Fruit fly (Drosophila melanogaster) ovary, adult (tissue): ENCODE results near the gene Mgat2.

ENCODE experiments used
- CG17801 ChIP-seq: fragments of 200-800 bp; optimal IDR thresholded peaks from 2 replicates; lab custom pipeline; 2019; ENCODE audit warnings: missing biosample characterization, mild to moderate bottlenecking, missing genetic modification characterization, moderate library complexity; ENCODE audit not compliant: partially characterized antibody

Mgat2 gene

dm6 chr3R:30051933-30052332 is 29.9 kb upstream of the Mgat2 start, which contains the start of gene CG15528:
CG15528 (minus strand) TSS chr3R:30052112.
- no peak for TF ChIP-seq CG17801 (GFP tag; lab: Kevin White, UChicago)

dm6 chr3R:30050448-30050847 is 28.4 kb upstream of the Mgat2 start:
- TF ChIP-seq CG17801 (GFP tag; lab: Kevin White, UChicago): no peak

- peak; percentile 95 for TF ChIP-seq CG17801 (GFP tag; lab: Kevin White, UChicago)
These were observed 24.3 kb upstream of the Mgat2 start, which contains the start of the genes RpL32 and CG7943 for dm6 chr3R:30046029-30047001. RpL32 (minus strand) TSS chr3R:30046161. CG7943 (plus strand) TSS chr3R:30046470.

DNA sequence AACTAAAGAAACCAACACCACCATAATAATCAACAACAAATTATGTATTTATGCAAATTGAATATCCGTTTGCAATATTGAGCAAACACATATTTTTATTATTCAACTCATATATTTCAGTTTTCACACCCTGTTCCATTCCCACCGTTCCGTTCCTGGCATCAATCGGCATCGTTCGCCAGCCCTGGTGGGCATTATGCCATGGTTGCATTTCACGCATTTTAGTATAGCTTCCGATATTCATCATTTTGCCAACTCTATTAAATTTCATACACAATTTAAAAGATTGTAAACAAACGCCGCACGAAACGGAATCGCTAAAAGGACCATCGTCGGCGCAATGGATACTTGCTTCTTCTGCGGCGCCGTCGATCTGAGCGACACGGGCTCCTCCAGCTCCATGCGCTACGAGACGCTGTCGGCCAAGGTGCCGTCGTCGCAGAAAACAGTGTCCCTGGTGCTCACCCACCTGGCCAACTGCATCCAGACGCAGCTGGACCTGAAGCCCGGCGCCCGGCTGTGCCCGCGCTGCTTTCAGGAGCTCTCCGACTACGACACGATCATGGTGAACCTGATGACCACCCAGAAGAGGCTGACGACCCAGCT is 21.2 kb upstream of the Mgat2 start, which contains the start of gene Sry-delta:
Gene Sry-delta (plus strand): TSS at position 203 of the 606 bp plus-strand sequence.
- peak; percentile 68 for TF ChIP-seq CG17801 (GFP tag; lab: Kevin White, UChicago)

DNA sequence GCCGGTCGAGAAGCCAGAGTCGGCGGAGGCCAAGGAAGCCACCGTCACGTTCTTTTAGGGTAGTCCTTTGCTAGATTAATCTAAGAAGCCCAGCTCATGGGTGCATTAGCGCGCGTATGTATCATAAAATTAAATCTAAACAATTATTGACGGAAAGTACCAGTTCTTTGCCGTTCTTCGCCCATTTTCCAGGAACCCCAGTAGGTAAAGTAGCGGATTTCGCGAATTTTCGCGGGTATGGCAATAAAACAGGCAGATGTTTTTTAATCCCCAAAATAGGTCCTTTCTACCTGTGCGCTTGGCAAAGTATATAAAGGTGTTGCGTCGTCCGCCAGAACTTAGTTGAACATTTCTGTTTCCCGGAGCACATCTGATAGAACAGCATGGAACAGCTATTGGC is 18.9 kb upstream of the Mgat2 start:
- no peak for TF ChIP-seq CG17801 (GFP tag; lab: Kevin White, UChicago)

DNA sequence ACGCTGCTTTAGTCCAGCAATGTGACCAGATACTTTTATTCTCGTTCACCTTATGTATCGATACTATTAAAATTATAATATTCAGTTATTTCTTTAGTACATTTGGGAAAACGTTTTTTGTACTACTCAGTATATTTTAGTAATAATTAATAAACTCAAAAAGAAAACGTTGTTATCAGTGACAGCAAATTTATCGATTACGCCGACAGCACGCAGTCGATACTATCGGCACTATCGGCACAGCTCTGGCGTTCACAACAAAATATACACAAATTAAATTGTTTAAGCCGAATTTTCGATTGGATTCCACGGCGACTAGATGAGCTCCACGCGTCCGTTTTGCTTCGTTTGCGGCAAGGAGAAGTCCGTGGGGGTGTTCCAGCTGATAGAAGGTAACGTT is 17.5 kb upstream of the Mgat2 start, which contains the start of the genes janA, Sry-alpha and Sry-beta:
Gene janA (minus strand): TSS at position 40 of the 400 bp plus-strand sequence.
Gene Sry-alpha (plus strand): TSS at position 226 of the 400 bp plus-strand sequence.
Gene Sry-beta (plus strand): TSS at position 226 of the 400 bp plus-strand sequence.
- no peak for TF ChIP-seq CG17801 (GFP tag; lab: Kevin White, UChicago)

DNA sequence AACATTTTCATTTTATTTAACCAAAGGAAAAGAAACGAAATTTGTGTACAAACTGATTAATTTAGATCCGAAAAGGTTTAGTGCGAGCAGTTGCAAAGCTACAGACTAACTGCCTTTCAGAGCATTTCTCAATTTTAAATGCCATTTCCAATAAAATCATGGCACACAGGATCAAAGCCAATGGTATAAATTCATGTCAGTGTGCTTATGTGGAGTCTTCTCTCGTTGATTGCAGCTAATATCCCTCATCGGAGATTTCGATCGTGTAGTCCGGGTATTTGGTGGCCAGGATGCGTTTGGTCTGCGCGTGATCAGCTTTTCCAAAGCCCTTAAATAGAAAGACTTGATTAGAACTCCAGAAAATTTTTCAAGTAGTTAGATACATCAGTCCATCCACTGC is 16.6 kb upstream of the Mgat2 start, which contains the start of gene janB:
Gene janB (minus strand): TSS at position 101 of the 400 bp plus-strand sequence.
- TF ChIP-seq CG17801 (GFP tag; lab: Kevin White, UChicago): no peak

dm6 chr3R:30037630-30038029 is 15.6 kb upstream of the Mgat2 start, which contains the start of gene ocn:
ocn (minus strand) TSS chr3R:30037730.
- no peak for TF ChIP-seq CG17801 (GFP tag; lab: Kevin White, UChicago)

dm6 chr3R:30036609-30037008 is 14.6 kb upstream of the Mgat2 start, which contains the start of gene ZIPIC:
ZIPIC (minus strand) TSS chr3R:30036870.
- no peak for TF ChIP-seq CG17801 (GFP tag; lab: Kevin White, UChicago)

DNA sequence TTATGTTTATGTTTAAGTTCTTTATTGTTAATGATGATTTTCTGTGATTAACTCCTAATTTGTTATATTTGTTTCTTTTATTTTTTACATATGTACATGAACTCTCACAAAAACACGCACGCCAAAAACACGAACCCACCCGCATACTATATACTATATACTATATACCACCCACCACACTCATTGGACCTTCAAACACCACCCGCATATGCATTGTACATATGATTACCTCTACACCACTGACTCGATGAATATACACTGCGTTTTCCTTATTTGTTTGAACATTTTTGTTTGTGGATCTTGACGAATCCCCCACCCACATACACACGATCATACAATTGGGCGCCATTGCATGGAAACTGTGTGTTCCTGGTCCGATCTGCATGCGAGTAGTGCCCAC is 10.3 kb upstream of the Mgat2 start:
- no peak for TF ChIP-seq CG17801 (GFP tag; lab: Kevin White, UChicago)

DNA sequence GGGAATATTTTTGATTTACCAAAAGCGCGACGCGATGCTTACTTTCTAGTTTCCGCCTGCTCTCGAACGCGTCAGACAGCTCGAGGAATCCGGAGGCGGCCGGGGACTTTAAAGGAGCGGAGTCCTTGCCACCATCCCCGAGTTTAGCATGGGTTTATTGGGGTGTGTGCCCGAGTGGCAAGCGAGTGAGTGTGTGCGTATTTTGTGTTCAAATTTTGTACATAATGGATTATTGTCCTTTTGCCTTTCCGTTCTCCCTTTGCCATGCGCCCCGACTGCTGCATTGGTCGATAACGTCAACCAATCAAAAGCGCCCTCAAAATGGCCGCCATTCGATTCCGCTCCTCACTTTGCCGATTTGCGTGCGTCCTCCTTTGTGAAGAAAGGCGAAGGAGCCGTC is 8.0 kb upstream of the Mgat2 start:
- TF ChIP-seq CG17801 (GFP tag; lab: Kevin White, UChicago): no peak

DNA sequence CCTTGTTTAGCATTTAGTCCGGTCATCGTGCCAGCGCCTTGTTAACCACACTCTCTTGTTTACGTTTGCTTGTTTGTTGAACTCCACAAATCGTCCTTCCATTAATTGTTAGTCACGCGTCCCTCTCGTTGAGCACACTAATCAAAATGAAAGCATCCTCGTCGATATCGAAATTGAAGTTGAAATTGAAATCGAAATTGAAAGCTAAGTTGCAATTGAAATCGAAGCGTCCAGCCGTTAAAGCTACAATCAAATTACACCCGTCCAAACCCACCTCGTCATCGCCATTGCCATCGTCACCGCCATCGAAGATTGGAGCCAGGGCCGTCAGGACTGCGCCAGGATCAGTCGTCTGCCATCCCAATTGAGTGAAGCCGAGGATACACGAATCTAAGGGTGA is 1.4 kb upstream of the Mgat2 start:
- no peak for TF ChIP-seq CG17801 (GFP tag; lab: Kevin White, UChicago)

dm6 chr3R:30022452-30023028 is 519 bp upstream of the Mgat2 start, which contains the start of the genes RpS28a and Axn:
RpS28a (minus strand) TSS chr3R:30022648.
Axn (plus strand) TSS chr3R:30022842.
- no peak for TF ChIP-seq CG17801 (GFP tag; lab: Kevin White, UChicago)

DNA sequence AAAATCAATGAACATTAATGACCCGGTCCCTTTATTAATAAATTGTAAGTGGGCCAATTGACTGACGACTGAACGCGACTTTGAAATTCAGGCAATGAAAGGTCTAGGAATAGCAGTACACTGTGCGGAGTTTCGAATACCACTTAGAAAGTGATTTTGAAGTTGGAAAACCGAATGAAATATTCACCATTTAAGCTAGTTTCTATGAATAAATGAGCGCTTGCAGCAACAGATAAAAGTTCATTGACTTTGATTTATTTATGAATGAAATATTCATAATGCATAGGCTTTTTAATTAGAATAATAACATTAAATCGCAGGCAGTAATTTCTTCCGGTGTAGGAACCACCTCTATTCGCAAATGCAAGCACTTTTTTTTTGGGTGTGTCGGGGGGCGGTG is 1.0 kb downstream of the Mgat2 start:
- no peak for TF ChIP-seq CG17801 (GFP tag; lab: Kevin White, UChicago)
